Worm (Caenorhabditis elegans) whole organism, L2 larva: ENCODE results near the gene prmt-4.

ENCODE experiments used
- R02D3.7 ChIP-seq: fragments of 150-350 bp; optimal IDR thresholded peaks from 2 replicates; lab custom pipeline; 2014; ENCODE audit warnings: missing biosample characterization, missing genetic modification characterization
- ZK546.5 ChIP-seq: sonication (generic microtip); optimal IDR thresholded peaks from 2 replicates; lab custom pipeline; 2017; ENCODE audit warnings: missing biosample characterization, missing genetic modification characterization
- aly-2 ChIP-seq: fragments of 150-350 bp; optimal IDR thresholded peaks from 2 replicates; lab custom pipeline; 2014; ENCODE audit warnings: missing biosample characterization, missing genetic modification characterization
- nhr-6 ChIP-seq: fragments of 150-350 bp; optimal IDR thresholded peaks from 2 replicates; lab custom pipeline; 2014; ENCODE audit warnings: missing biosample characterization, missing genetic modification characterization
- ztf-11 ChIP-seq: sonication (generic microtip); optimal IDR thresholded peaks from 2 replicates; lab custom pipeline; 2017; ENCODE audit warnings: missing biosample characterization, missing genetic modification characterization

ce11 chrIV:622989-623388 is 19.5 kb upstream of the prmt-4 start:
- TF ChIP-seq ZK546.5 (tag; lab: Kevin White, UChicago) (no peak), R02D3.7 (tag; lab: Kevin White, UChicago) (no peak), ztf-11 (tag; lab: Kevin White, UChicago) (no peak), nhr-6 (no peak), aly-2 (tag; lab: Kevin White, UChicago) (no peak)
